Fruit fly (Drosophila melanogaster) whole organism, embryonic: ENCODE measurements around the gene Sce.

Experiments used
- Abd-B ChIP-seq: fragments of 200-800 bp; sonication (Bioruptor generic); optimal IDR thresholded peaks from 2 replicates; lab custom pipeline; 2018; ENCODE audit warnings: missing biosample characterization, mild to moderate bottlenecking, missing genetic modification characterization, moderate library complexity
- Antp ChIP-seq: fragments of 200-800 bp; sonication (Bioruptor generic); optimal IDR thresholded peaks from 3 replicates; lab custom pipeline; 2016; ENCODE audit warnings: missing biosample characterization, missing genetic modification characterization
- Awh ChIP-seq: fragments of 200-800 bp; sonication (Bioruptor generic); IDR thresholded peaks from 2 replicates; pipeline ENCODE4, ENCODE4 v1.3.6; 2022; ENCODE audit warnings: missing biosample characterization, missing genetic modification characterization
- Bgb ChIP-seq: fragments of 200-800 bp; sonication (Bioruptor generic); IDR thresholded peaks from 2 replicates; pipeline ENCODE4 v1.3.6; 2022; ENCODE audit warnings: missing biosample characterization, missing genetic modification characterization; ENCODE audit not compliant: partially characterized antibody
- CG10654 ChIP-seq: fragments of 200-800 bp; sonication (Bioruptor generic); optimal IDR thresholded peaks from 2 replicates; lab custom pipeline; 2016; ENCODE audit warnings: missing biosample characterization, missing genetic modification characterization
- CG11723 ChIP-seq: fragments of 200-800 bp; sonication (Bioruptor generic); optimal IDR thresholded peaks from 2 replicates; lab custom pipeline; 2017; ENCODE audit warnings: missing biosample characterization, mild to moderate bottlenecking, missing genetic modification characterization
- CG13775 ChIP-seq: fragments of 200-800 bp; sonication (Bioruptor generic); optimal IDR thresholded peaks from 3 replicates; lab custom pipeline; 2017; ENCODE audit warnings: missing biosample characterization, mild to moderate bottlenecking, missing genetic modification characterization
- CG13894 ChIP-seq: fragments of 200-800 bp; sonication (Bioruptor generic); optimal IDR thresholded peaks from 3 replicates; lab custom pipeline; 2018; ENCODE audit warnings: missing biosample characterization, mild to moderate bottlenecking, missing genetic modification characterization, moderate library complexity
- CG15011 ChIP-seq: fragments of 200-800 bp; sonication (Bioruptor generic); optimal IDR thresholded peaks from 3 replicates; lab custom pipeline; 2018; ENCODE audit warnings: missing biosample characterization, mild to moderate bottlenecking, missing genetic modification characterization
- CG15514 ChIP-seq: fragments of 200-800 bp; sonication (Bioruptor generic); optimal IDR thresholded peaks from 3 replicates; lab custom pipeline; 2017; ENCODE audit warnings: missing biosample characterization, missing genetic modification characterization, mild to moderate bottlenecking, moderate library complexity, missing genetic modification reagents
- CG1602 ChIP-seq: fragments of 200-800 bp; sonication (Bioruptor generic); optimal IDR thresholded peaks from 3 replicates; lab custom pipeline; 2016; ENCODE audit warnings: missing biosample characterization, missing genetic modification characterization
- CG16813 ChIP-seq: fragments of 200-800 bp; sonication (Bioruptor generic); IDR thresholded peaks from 3 replicates; pipeline ENCODE4 v1.3.6; 2022; ENCODE audit warnings: missing biosample characterization, missing genetic modification characterization; ENCODE audit not compliant: partially characterized antibody
- CG17912 ChIP-seq: fragments of 200-800 bp; sonication (Bioruptor generic); optimal IDR thresholded peaks from 2 replicates; lab custom pipeline; 2018; ENCODE audit warnings: missing biosample characterization, mild to moderate bottlenecking, missing genetic modification characterization
- CG2116 ChIP-seq: fragments of 200-800 bp; sonication (Bioruptor generic); optimal IDR thresholded peaks from 3 replicates; lab custom pipeline; 2018; ENCODE audit warnings: missing biosample characterization, mild to moderate bottlenecking, missing genetic modification characterization
- CG2202 ChIP-seq: fragments of 200-800 bp; sonication (Bioruptor generic); optimal IDR thresholded peaks from 2 replicates; lab custom pipeline; 2018; ENCODE audit warnings: missing biosample characterization, mild to moderate bottlenecking, missing genetic modification characterization
- CG34224 ChIP-seq: fragments of 200-800 bp; sonication (Bioruptor generic); IDR thresholded peaks from 3 replicates; pipeline ENCODE4 v1.3.6; 2022; ENCODE audit warnings: missing biosample characterization, missing genetic modification characterization; ENCODE audit not compliant: partially characterized antibody
- CG4282 ChIP-seq: fragments of 200-800 bp; sonication (Bioruptor generic); optimal IDR thresholded peaks from 2 replicates; lab custom pipeline; 2016; ENCODE audit warnings: missing biosample characterization, missing genetic modification characterization
- CG4404 ChIP-seq: fragments of 200-800 bp; sonication (Bioruptor generic); IDR thresholded peaks from 2 replicates; pipeline ENCODE4 v1.3.6; 2022; ENCODE audit warnings: missing biosample characterization, missing genetic modification characterization
- CG6683 ChIP-seq: fragments of 200-800 bp; sonication (Bioruptor generic); optimal IDR thresholded peaks from 2 replicates; lab custom pipeline; 2017; ENCODE audit warnings: missing biosample characterization, mild to moderate bottlenecking, missing genetic modification characterization, missing genetic modification reagents
- CG6791 ChIP-seq: fragments of 200-800 bp; sonication (Bioruptor generic); IDR thresholded peaks from 3 replicates; pipeline ENCODE4 v1.3.6; 2022; ENCODE audit warnings: missing biosample characterization, missing genetic modification characterization; ENCODE audit not compliant: partially characterized antibody
- CG6813 ChIP-seq: fragments of 200-800 bp; sonication (Bioruptor generic); optimal IDR thresholded peaks from 2 replicates; lab custom pipeline; 2017; ENCODE audit warnings: missing biosample characterization, missing genetic modification characterization, mild to moderate bottlenecking, moderate library complexity, missing genetic modification reagents
- CG8765 ChIP-seq: fragments of 200-800 bp; sonication (Bioruptor generic); IDR thresholded peaks from 2 replicates; pipeline ENCODE4 v1.3.6; 2022; ENCODE audit warnings: missing biosample characterization, missing genetic modification characterization
- CG9797 ChIP-seq: fragments of 200-800 bp; sonication (Bioruptor generic); optimal IDR thresholded peaks from 3 replicates; lab custom pipeline; 2018; ENCODE audit warnings: missing biosample characterization, mild to moderate bottlenecking, missing genetic modification characterization
- Chrac-16 ChIP-seq: fragments of 200-800 bp; sonication (Bioruptor generic); optimal IDR thresholded peaks from 3 replicates; lab custom pipeline; 2016; ENCODE audit warnings: missing biosample characterization, missing genetic modification characterization
- CrebB ChIP-seq: fragments of 200-800 bp; sonication (Bioruptor generic); optimal IDR thresholded peaks from 3 replicates; lab custom pipeline; 2018; ENCODE audit warnings: missing biosample characterization, mild to moderate bottlenecking, missing genetic modification characterization
- Jarid2 ChIP-seq: fragments of 200-800 bp; sonication (Bioruptor generic); optimal IDR thresholded peaks from 3 replicates; lab custom pipeline; 2017; ENCODE audit warnings: mild to moderate bottlenecking, missing biosample characterization, missing genetic modification reagents, missing genetic modification characterization
- MBD-R2 ChIP-seq: fragments of 200-800 bp; sonication (Bioruptor generic); IDR thresholded peaks from 2 replicates; pipeline ENCODE4 v1.3.6; 2022; ENCODE audit warnings: missing biosample characterization, missing genetic modification characterization
- NK7.1 ChIP-seq: fragments of 200-800 bp; sonication (Bioruptor generic); optimal IDR thresholded peaks from 3 replicates; lab custom pipeline; 2016; ENCODE audit warnings: missing biosample characterization, missing genetic modification characterization
- Ptx1 ChIP-seq: fragments of 200-800 bp; sonication (Bioruptor generic); IDR thresholded peaks from 2 replicates; pipeline ENCODE4 v1.3.6; 2022; ENCODE audit warnings: missing biosample characterization, missing genetic modification characterization
- Scr ChIP-seq: fragments of 200-800 bp; sonication (Bioruptor generic); IDR thresholded peaks from 2 replicates; pipeline ENCODE4 v1.3.6; 2022; ENCODE audit warnings: missing biosample characterization, missing genetic modification characterization; ENCODE audit not compliant: partially characterized antibody
- Sox100B ChIP-seq: fragments of 200-800 bp; sonication (Bioruptor generic); optimal IDR thresholded peaks from 3 replicates; lab custom pipeline; 2018; ENCODE audit warnings: missing biosample characterization, mild to moderate bottlenecking, missing genetic modification characterization
- Usf ChIP-seq: fragments of 200-800 bp; sonication (Bioruptor generic); optimal IDR thresholded peaks from 2 replicates; lab custom pipeline; 2017; ENCODE audit warnings: missing genotype, missing biosample characterization, missing genetic modification characterization
- Xbp1 ChIP-seq: fragments of 200-800 bp; sonication (Bioruptor generic); optimal IDR thresholded peaks from 3 replicates; lab custom pipeline; 2016; ENCODE audit warnings: missing biosample characterization, mild to moderate bottlenecking, missing genetic modification characterization
- YL-1 ChIP-seq: fragments of 200-800 bp; sonication (Bioruptor generic); optimal IDR thresholded peaks from 3 replicates; lab custom pipeline; 2017; ENCODE audit warnings: missing biosample characterization, mild to moderate bottlenecking, missing genetic modification characterization
- ab ChIP-seq: fragments of 200-800 bp; sonication (Bioruptor generic); optimal IDR thresholded peaks from 2 replicates; lab custom pipeline; 2016; ENCODE audit warnings: missing biosample characterization, missing genetic modification characterization
- chn ChIP-seq: fragments of 200-800 bp; sonication (Bioruptor generic); optimal IDR thresholded peaks from 2 replicates; lab custom pipeline; 2016; ENCODE audit warnings: missing biosample characterization, missing genetic modification characterization
- ci ChIP-seq: fragments of 200-800 bp; sonication (Bioruptor generic); IDR thresholded peaks from 3 replicates; pipeline ENCODE4 v1.3.6; 2022; ENCODE audit warnings: missing biosample characterization, missing genetic modification characterization
- eve ChIP-seq, 2 experiments: fragments of >200 bp; optimal IDR thresholded peaks; 2 replicates each; lab custom pipeline; 2017; ENCODE audit warnings: missing biosample characterization in 2 of 2, missing genetic modification characterization in 2 of 2
- gro ChIP-seq: fragments of 200-800 bp; sonication (Bioruptor generic); optimal IDR thresholded peaks from 2 replicates; lab custom pipeline; 2016; ENCODE audit warnings: missing biosample characterization, missing genetic modification characterization
- hbn ChIP-seq: fragments of 200-800 bp; sonication (Bioruptor generic); IDR thresholded peaks from 2 replicates; pipeline ENCODE4 v1.3.6; 2022; ENCODE audit warnings: missing biosample characterization, missing genetic modification characterization; ENCODE audit not compliant: partially characterized antibody
- insv ChIP-seq, 2 experiments: fragments of 200-800 bp; sonication (Bioruptor generic); optimal IDR thresholded peaks; 3 replicates each; lab custom pipeline; 2016 to 2018; ENCODE audit warnings: missing biosample characterization in 2 of 2, missing genetic modification characterization in 2 of 2
- knrl ChIP-seq: fragments of 200-800 bp; sonication (Bioruptor generic); IDR thresholded peaks from 3 replicates; pipeline ENCODE4 v1.3.6; 2022; ENCODE audit warnings: missing biosample characterization, missing genetic modification characterization; ENCODE audit not compliant: partially characterized antibody
- sc ChIP-seq, 3 experiments: fragments of >200 bp in 2 of 3; fragments of 200-800 bp in 1 of 3; sonication (Bioruptor generic) in 1 of 3; optimal IDR thresholded peaks; 2 replicates in 2 of 3; 3 replicates in 1 of 3; lab custom pipeline; 2017; ENCODE audit warnings: mild to moderate bottlenecking in 1 of 3, missing biosample characterization in 1 of 3, missing genetic modification characterization in 1 of 3, missing genetic modification reagents in 1 of 3
- ssp ChIP-seq: fragments of 200-800 bp; sonication (Bioruptor generic); IDR thresholded peaks from 2 replicates; pipeline ENCODE4 v1.3.6; 2022; ENCODE audit warnings: missing biosample characterization, missing genetic modification characterization
- usp ChIP-seq: fragments of >200 bp; optimal IDR thresholded peaks from 2 replicates; lab custom pipeline; 2017; ENCODE audit warnings: missing biosample characterization, missing genetic modification characterization
- vfl ChIP-seq: fragments of 200-800 bp; sonication (Bioruptor generic); optimal IDR thresholded peaks from 2 replicates; lab custom pipeline; 2016; ENCODE audit warnings: missing biosample characterization, missing genetic modification characterization
- vnd ChIP-seq: fragments of 200-800 bp; sonication (Bioruptor generic); IDR thresholded peaks from 3 replicates; pipeline ENCODE4 v1.3.6; 2022; ENCODE audit warnings: missing biosample characterization, missing genetic modification characterization; ENCODE audit not compliant: partially characterized antibody
- vvl ChIP-seq: fragments of 200-800 bp; sonication (Bioruptor generic); IDR thresholded peaks from 2 replicates; pipeline ENCODE4 v1.3.6; 2022; ENCODE audit warnings: missing biosample characterization, missing genetic modification characterization
- zfh2 ChIP-seq: fragments of 200-800 bp; sonication (Bioruptor generic); optimal IDR thresholded peaks from 2 replicates; lab custom pipeline; 2016; ENCODE audit warnings: missing biosample characterization, missing genetic modification characterization

The Sce gene

dm6 chr3R:27677174-27677726, 4.6 kb downstream of the Sce start, which contains the start of gene Hsdl2 (continued):
- TF ChIP-seq Antp (GFP tag; lab: Kevin White, UChicago) (no peak), CG9797 (GFP tag; lab: Kevin White, UChicago) (peak; percentile 49), vvl (GFP tag; lab: Robert Waterston, UW) (0 out of 2 replicates have a peak, but pooled peaks have one; percentile 42), Awh (GFP tag; lab: Robert Waterston, UW) (no peak), knrl (GFP tag; lab: Robert Waterston, UW) (peak; percentile 67), chn (GFP tag; lab: Kevin White, UChicago) (no peak), CG13894 (tag; lab: Kevin White, UChicago) (no peak), NK7.1 (GFP tag; lab: Kevin White, UChicago) (no peak), Sox100B (GFP tag; lab: Kevin White, UChicago) (no peak), CG34224 (GFP tag; lab: Robert Waterston, UW) (peak; percentile 72), CG15514 (GFP tag; lab: Kevin White, UChicago) (peak; percentile 74), eve (GFP tag; optimal IDR thresholded peaks at IDR 0.05; lab: Kevin White, UChicago) (no peak), usp (GFP tag; lab: Kevin White, UChicago) (no peak), Xbp1 (GFP tag; lab: Kevin White, UChicago) (peak; percentile 60), Bgb (peak; percentile 64), CG10654 (GFP tag; lab: Kevin White, UChicago) (no peak), Ptx1 (no peak; the same call in 1 of the 2 replicates), CG15011 (no peak), CG6813 (GFP tag; lab: Kevin White, UChicago) (no peak), CG8765 (GFP tag; lab: Robert Waterston, UW) (no peak), Jarid2 (GFP tag; lab: Kevin White, UChicago) (no peak), sc (optimal IDR thresholded peaks at IDR 0.05; lab: Kevin White, UChicago) (no peak), sc (GFP tag; optimal IDR thresholded peaks at IDR 0.05; lab: Kevin White, UChicago) (no peak), Scr (GFP tag; lab: Robert Waterston, UW) (peak; percentile 72), CG6791 (peak; percentile 61; the same call in 2 of the 3 replicates), CG17912 (no peak), vnd (GFP tag; lab: Robert Waterston, UW) (peak; percentile 51; the same call in 2 of the 3 replicates), CG1602 (GFP tag; lab: Kevin White, UChicago) (peak; percentile 0), CrebB (tag; lab: Kevin White, UChicago) (no peak), CG4282 (GFP tag; lab: Kevin White, UChicago) (no peak), ssp (GFP tag; lab: Robert Waterston, UW) (peak; percentile 40; the same call in 1 of the 2 replicates), insv (GFP tag; optimal IDR thresholded peaks at IDR 0.05; lab: Kevin White, UChicago) (no peak), CG13775 (GFP tag; lab: Kevin White, UChicago) (peak; percentile 15), MBD-R2 (GFP tag; lab: Robert Waterston, UW) (peak; percentile 61), CG6683 (GFP tag; lab: Kevin White, UChicago) (no peak), ab (peak; percentile 5), zfh2 (GFP tag; lab: Kevin White, UChicago) (peak; percentile 12), ci (GFP tag; lab: Robert Waterston, UW) (no peak), YL-1 (GFP tag; lab: Kevin White, UChicago) (peak; percentile 70), CG16813 (GFP tag; lab: Robert Waterston, UW) (peak; percentile 79), vfl (GFP tag; lab: Kevin White, UChicago) (peak; percentile 27), hbn (GFP tag; lab: Robert Waterston, UW) (peak; percentile 56; the same call in 1 of the 2 replicates), CG11723 (GFP tag; lab: Kevin White, UChicago) (no peak), Usf (GFP tag; lab: Kevin White, UChicago) (no peak), CG2116 (GFP tag; lab: Kevin White, UChicago) (peak; percentile 90), Abd-B (GFP tag; lab: Kevin White, UChicago) (no peak), CG4404 (peak; percentile 28; the same call in 1 of the 2 replicates), gro (GFP tag; lab: Kevin White, UChicago) (no peak), CG2202 (no peak), Chrac-16 (peak; percentile 45)
